Worm (Caenorhabditis elegans): ENCODE results near the gene srg-47.

The srg-47 gene

DNA sequence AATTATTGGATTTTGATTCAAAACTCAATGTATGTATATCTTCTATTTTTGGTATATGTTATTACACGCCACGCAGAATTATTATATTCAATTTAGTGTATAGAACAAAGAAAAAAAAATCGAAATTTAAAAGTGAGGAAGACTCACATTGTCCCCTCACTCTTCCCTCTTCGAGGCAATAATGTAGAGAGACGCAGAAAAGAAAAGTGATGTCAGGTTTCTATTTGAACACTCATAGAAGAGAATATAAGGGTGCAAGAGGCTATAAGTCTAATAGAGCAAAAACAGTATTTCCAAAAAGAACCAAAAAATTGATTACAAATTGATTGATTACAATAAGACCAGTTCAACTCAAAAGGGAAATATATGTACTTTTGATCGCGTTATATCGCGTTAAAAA lies 7.6 kb downstream of the srg-47 start:
- TF ChIP-seq C34F6.9 (tag; optimal IDR thresholded peaks at IDR 0.05) (peak; percentile 34), fos-1 (tag; optimal IDR thresholded peaks at IDR 0.05) (peak; percentile 16), egl-27 (tag; optimal IDR thresholded peaks at IDR 0.05) (no peak)

DNA sequence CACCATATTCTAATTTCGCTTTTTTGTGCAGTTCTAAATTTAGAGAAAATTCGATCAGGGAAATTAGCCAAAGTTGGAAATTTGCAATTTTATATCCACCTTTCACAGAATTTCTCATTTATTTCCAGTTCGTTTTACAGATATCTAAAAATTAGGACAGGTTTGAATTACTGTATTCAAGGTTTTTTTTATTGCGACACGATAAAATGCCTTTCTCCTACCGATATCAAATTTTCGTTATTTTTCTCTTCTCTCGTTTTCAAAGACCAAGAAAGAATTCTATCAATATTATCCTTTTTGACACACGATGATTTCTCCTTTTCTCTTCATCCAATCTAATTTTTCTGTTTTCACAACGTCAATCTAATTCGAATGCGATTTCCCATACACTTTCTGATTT lies 9.5 kb downstream of the srg-47 start, which contains the start of gene C53A5.13:
Gene C53A5.13, plus strand, starts transcription at position 301 of the 400 bp plus-strand sequence.
- TF ChIP-seq alr-1 (tag; optimal IDR thresholded peaks at IDR 0.05) = no peak
- TF ChIP-seq mdl-1 (tag; optimal IDR thresholded peaks at IDR 0.05) = no peak
- TF ChIP-seq lin-39 (tag; optimal IDR thresholded peaks at IDR 0.05) = no peak
- no peak for TF ChIP-seq R02D3.7 (tag; optimal IDR thresholded peaks at IDR 0.05)
- no peak for TF ChIP-seq nhr-21 (tag; optimal IDR thresholded peaks at IDR 0.05)
- no peak for TF ChIP-seq elt-3 (tag; optimal IDR thresholded peaks at IDR 0.05)
- TF ChIP-seq nhr-129 (tag; optimal IDR thresholded peaks at IDR 0.05) = no peak
- no peak for TF ChIP-seq nhr-6 (tag; optimal IDR thresholded peaks at IDR 0.05)
- no peak for TF ChIP-seq peb-1 (tag; optimal IDR thresholded peaks at IDR 0.05)
- TF ChIP-seq gmeb-1 (tag; optimal IDR thresholded peaks at IDR 0.05) = no peak
- no peak for TF ChIP-seq egl-27 (tag; optimal IDR thresholded peaks at IDR 0.05)
- TF ChIP-seq nhr-237 (tag; optimal IDR thresholded peaks at IDR 0.05) = no peak
- TF ChIP-seq nhr-23 (tag; optimal IDR thresholded peaks at IDR 0.05) = no peak
- TF ChIP-seq ztf-1 (GFP tag; conservative IDR thresholded peaks at IDR 0.05) = no peak

DNA sequence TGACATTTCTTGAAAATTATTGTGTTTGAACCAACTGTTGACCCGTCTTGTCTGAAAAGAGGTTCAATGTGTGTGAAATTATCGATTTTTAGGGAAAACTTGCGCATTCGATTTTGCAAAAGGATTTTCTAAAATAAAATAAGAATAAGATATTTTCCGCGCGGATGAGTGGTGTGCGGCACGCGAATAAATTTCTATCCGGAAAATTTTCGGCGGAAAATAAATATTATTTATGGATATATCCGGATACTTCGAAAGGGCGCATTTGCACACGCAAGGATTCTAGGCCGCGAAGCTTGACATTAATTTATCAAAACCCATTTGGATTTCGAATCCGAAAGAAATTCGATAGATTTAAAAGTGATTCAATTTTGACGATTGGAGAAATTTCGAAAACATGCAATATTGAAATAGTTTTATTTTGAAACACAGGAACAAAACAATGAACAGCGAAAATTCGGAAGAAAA lies 10.2 kb downstream of the srg-47 start, which contains the start of gene rike-1:
Gene rike-1, minus strand, starts transcription at position 51 of the 468 bp plus-strand sequence.
- TF ChIP-seq ztf-1 (GFP tag; conservative IDR thresholded peaks at IDR 0.05) = no peak
- no peak for TF ChIP-seq dmd-4 (tag; optimal IDR thresholded peaks at IDR 0.05)
- TF ChIP-seq nhr-77 (tag; optimal IDR thresholded peaks at IDR 0.05) = no peak
- no peak for TF ChIP-seq ceh-16 (tag; optimal IDR thresholded peaks at IDR 0.05)
- no peak for TF ChIP-seq nhr-129 (tag; optimal IDR thresholded peaks at IDR 0.05)
- TF ChIP-seq lin-39 (tag; optimal IDR thresholded peaks at IDR 0.05) = no peak
- no peak for TF ChIP-seq sem-4 (tag; optimal IDR thresholded peaks at IDR 0.05)
- TF ChIP-seq lsy-2 (tag; optimal IDR thresholded peaks at IDR 0.05) = peak in 1 of 2 experiments; percentile 50
- no peak for TF ChIP-seq ceh-82 (tag; optimal IDR thresholded peaks at IDR 0.05)
- no peak for TF ChIP-seq crh-2 (tag; optimal IDR thresholded peaks at IDR 0.05)
- TF ChIP-seq lin-11 (tag; optimal IDR thresholded peaks at IDR 0.05) = no peak
- TF ChIP-seq mbf-1 (tag; optimal IDR thresholded peaks at IDR 0.05) = no peak
- TF ChIP-seq lin-13 (GFP tag; optimal IDR thresholded peaks at IDR 0.05) = no peak
- TF ChIP-seq skn-1 (tag; optimal IDR thresholded peaks at IDR 0.05) = no peak
- no peak for TF ChIP-seq unc-62 (GFP tag; optimal IDR thresholded peaks at IDR 0.05)
- peak; percentile 66 for TF ChIP-seq C34F6.9 (tag; optimal IDR thresholded peaks at IDR 0.05)
- TF ChIP-seq nhr-25 (tag; optimal IDR thresholded peaks at IDR 0.05) = peak; percentile 2
- no peak for TF ChIP-seq nhr-21 (tag; optimal IDR thresholded peaks at IDR 0.05)
- TF ChIP-seq blmp-1 (tag; optimal IDR thresholded peaks at IDR 0.05; ENCODE audit: insufficient read depth) = no peak

DNA sequence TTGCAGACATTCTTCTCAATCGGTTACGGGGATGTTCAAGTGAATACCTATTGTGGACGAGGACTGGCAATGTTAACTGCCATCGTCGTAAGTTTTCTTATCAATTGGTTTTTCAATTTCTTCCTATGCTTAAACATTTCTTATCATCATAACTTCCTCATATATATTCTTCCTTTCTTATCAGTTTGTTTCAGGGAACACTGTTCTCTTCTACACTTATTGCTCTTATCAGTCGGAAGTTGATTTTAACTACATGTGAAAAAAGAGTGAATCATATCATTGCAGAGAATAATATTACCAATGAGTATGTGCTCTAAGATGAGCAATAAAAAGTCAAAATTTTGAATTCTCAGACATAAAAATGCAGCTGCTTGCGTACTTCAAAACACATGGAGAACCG lies 13.9 kb downstream of the srg-47 start:
- no peak for TF ChIP-seq unc-39 (tag; optimal IDR thresholded peaks at IDR 0.05)
- peak; percentile 96 for TF ChIP-seq fos-1 (tag; optimal IDR thresholded peaks at IDR 0.05)
- TF ChIP-seq ZK546.5 (tag; optimal IDR thresholded peaks at IDR 0.05) = no peak

DNA sequence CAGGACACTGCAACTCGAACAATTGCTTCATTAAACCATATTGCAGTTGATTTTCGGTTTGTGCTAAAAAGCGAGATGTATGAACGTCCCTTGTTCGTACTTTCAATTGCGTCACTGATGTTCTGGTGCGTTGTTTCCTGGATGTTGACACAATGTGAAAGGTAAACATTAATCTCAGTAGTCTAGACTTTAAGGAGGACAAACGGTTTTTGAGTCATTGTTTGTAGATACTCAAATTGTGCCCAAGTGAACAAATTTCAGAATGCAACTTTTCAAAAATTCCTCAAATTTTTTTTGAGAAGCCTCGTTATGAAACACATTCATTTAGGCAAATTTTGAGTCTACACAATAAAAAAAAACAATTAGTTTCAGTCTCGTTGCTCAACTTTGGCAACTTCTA lies 15.2 kb downstream of the srg-47 start:
- no peak for TF ChIP-seq mab-5 (tag; optimal IDR thresholded peaks at IDR 0.05)
- TF ChIP-seq unc-55 (GFP tag; optimal IDR thresholded peaks at IDR 0.05) = no peak
- no peak for TF ChIP-seq crh-2 (tag; optimal IDR thresholded peaks at IDR 0.05)
- no peak for TF ChIP-seq zag-1 (tag; optimal IDR thresholded peaks at IDR 0.05)
- TF ChIP-seq nhr-25 (tag; optimal IDR thresholded peaks at IDR 0.05) = no peak
- TF ChIP-seq nhr-23 (tag; optimal IDR thresholded peaks at IDR 0.05) = no peak
- no peak for TF ChIP-seq alr-1 (tag; optimal IDR thresholded peaks at IDR 0.05)
- TF ChIP-seq ama-1 (optimal IDR thresholded peaks at IDR 0.05) = no peak
- no peak for TF ChIP-seq ztf-1 (GFP tag; conservative IDR thresholded peaks at IDR 0.05)
- no peak for TF ChIP-seq egl-27 (tag; optimal IDR thresholded peaks at IDR 0.05)
- no peak for TF ChIP-seq sma-3 (GFP tag; optimal IDR thresholded peaks at IDR 0.05)
- no peak for TF ChIP-seq mbf-1 (tag; optimal IDR thresholded peaks at IDR 0.05)
- TF ChIP-seq lin-39 (tag; optimal IDR thresholded peaks at IDR 0.05) = no peak
- TF ChIP-seq skn-1 (tag; optimal IDR thresholded peaks at IDR 0.05) = no peak
- no peak for TF ChIP-seq ceh-82 (tag; optimal IDR thresholded peaks at IDR 0.05)
- TF ChIP-seq Y55F3AM.14 (GFP tag; optimal IDR thresholded peaks at IDR 0.05) = no peak
- TF ChIP-seq unc-39 (tag; optimal IDR thresholded peaks at IDR 0.05) = no peak
- TF ChIP-seq sem-4 (tag; optimal IDR thresholded peaks at IDR 0.05) = no peak
- TF ChIP-seq ceh-16 (tag; optimal IDR thresholded peaks at IDR 0.05) = no peak
- no peak for TF ChIP-seq aly-2 (tag; optimal IDR thresholded peaks at IDR 0.05)
